Worm (Caenorhabditis elegans) whole organism, late embryonic: ENCODE measurements around the gene lig-1.

ENCODE experiments used
- C08G9.2 ChIP-seq: sonication (generic microtip); optimal IDR thresholded peaks from 2 replicates; lab custom pipeline; 2016; ENCODE audit warnings: mild to moderate bottlenecking, missing genetic modification characterization, moderate library complexity, missing compliant biosample characterization
- F13H6.1 ChIP-seq: sonication (generic microtip); optimal IDR thresholded peaks from 2 replicates; lab custom pipeline; 2016; ENCODE audit warnings: missing genetic modification characterization, missing compliant biosample characterization
- T23F11.4 ChIP-seq: fragments of 200-800 bp; sonication (Bioruptor generic); optimal IDR thresholded peaks from 2 replicates; lab custom pipeline; 2018; ENCODE audit warnings: mild to moderate bottlenecking, missing genetic modification characterization, missing compliant biosample characterization
- ama-1 ChIP-seq: fragments of 150-350 bp; optimal IDR thresholded peaks from 2 replicates; lab custom pipeline; 2014
- ceh-9 ChIP-seq: sonication (generic microtip); optimal IDR thresholded peaks from 2 replicates; lab custom pipeline; 2016; ENCODE audit warnings: mild to moderate bottlenecking, missing genetic modification characterization, inconsistent platforms, missing compliant biosample characterization
- dmd-4 ChIP-seq: sonication (generic microtip); optimal IDR thresholded peaks from 2 replicates; lab custom pipeline; 2016; ENCODE audit warnings: borderline replicate concordance, missing genetic modification characterization, missing compliant biosample characterization
- ets-4 ChIP-seq: sonication (generic microtip); optimal IDR thresholded peaks from 2 replicates; lab custom pipeline; 2016; ENCODE audit warnings: missing genetic modification characterization, missing compliant biosample characterization
- fkh-10 ChIP-seq: fragments of 150-350 bp; optimal IDR thresholded peaks from 2 replicates; lab custom pipeline; 2014; ENCODE audit warnings: missing biosample characterization, missing genetic modification reagents, missing genetic modification characterization
- fkh-6 ChIP-seq: sonication (generic microtip); optimal IDR thresholded peaks from 2 replicates; lab custom pipeline; 2016; ENCODE audit warnings: missing genetic modification characterization, missing compliant biosample characterization
- lin-11 ChIP-seq: fragments of 200-800 bp; sonication (Bioruptor generic); optimal IDR thresholded peaks from 2 replicates; lab custom pipeline; 2018; ENCODE audit warnings: mild to moderate bottlenecking, missing genetic modification characterization, missing compliant biosample characterization
- npax-4 ChIP-seq: sonication (generic microtip); optimal IDR thresholded peaks from 2 replicates; lab custom pipeline; 2016; ENCODE audit warnings: missing genetic modification characterization, missing compliant biosample characterization
- pax-1 ChIP-seq: fragments of 150-350 bp; optimal IDR thresholded peaks from 2 replicates; lab custom pipeline; 2014; ENCODE audit warnings: missing biosample characterization, missing genetic modification characterization
- pqm-1 ChIP-seq: sonication (generic microtip); optimal IDR thresholded peaks from 2 replicates; lab custom pipeline; 2016; ENCODE audit warnings: missing genetic modification characterization, missing compliant biosample characterization
- tbx-2 ChIP-seq: sonication (generic microtip); optimal IDR thresholded peaks from 2 replicates; lab custom pipeline; 2016; ENCODE audit warnings: missing genetic modification characterization, missing compliant biosample characterization

DNA sequence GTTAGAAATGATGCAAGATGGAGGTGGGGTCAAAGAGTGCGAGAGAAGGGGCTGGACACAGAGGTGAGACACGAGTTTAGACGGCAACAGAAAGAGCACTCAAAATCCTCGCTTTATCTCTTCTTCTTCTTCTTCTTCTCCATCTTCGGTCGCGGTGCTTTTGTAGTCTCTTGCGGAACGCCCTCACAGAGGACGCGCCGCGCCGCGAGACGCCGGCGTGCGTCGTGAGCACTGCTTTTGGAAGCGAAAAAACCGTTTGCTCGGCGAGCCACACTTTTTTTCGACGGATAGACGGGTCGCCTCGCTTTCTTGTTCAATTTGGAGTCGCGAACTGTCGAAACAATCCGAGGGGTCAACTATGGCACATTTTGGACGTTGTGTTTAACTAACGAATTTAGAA, 23.0 kb upstream of the lig-1 start, which contains the start of gene D1054.9:
- TF ChIP-seq pqm-1: no peak
- TF ChIP-seq tbx-2: no peak
- no peak for TF ChIP-seq ama-1
- TF ChIP-seq T23F11.4 (GFP tag; lab: Kevin White, UChicago): no peak
- no peak for TF ChIP-seq dmd-4 (tag; lab: Kevin White, UChicago)
- TF ChIP-seq pax-1 (tag; lab: Kevin White, UChicago): no peak
- no peak for TF ChIP-seq C08G9.2 (tag; lab: Kevin White, UChicago)
- no peak for TF ChIP-seq F13H6.1 (tag; lab: Kevin White, UChicago)
- no peak for TF ChIP-seq fkh-10
- no peak for TF ChIP-seq lin-11 (tag; lab: Kevin White, UChicago)
- TF ChIP-seq ceh-9 (tag; lab: Kevin White, UChicago): no peak
- no peak for TF ChIP-seq ets-4 (tag; lab: Kevin White, UChicago)
- no peak for TF ChIP-seq fkh-6 (tag; lab: Kevin White, UChicago)
- no peak for TF ChIP-seq npax-4 (tag; lab: Kevin White, UChicago)
